Worm (Caenorhabditis elegans) whole organism, L4 larva: Measurements from ENCODE around the gene C23H4.6.

Experiments used
- jun-1 ChIP-seq: fragments of 150-350 bp; optimal IDR thresholded peaks from 2 replicates; lab custom pipeline; 2014; ENCODE audit warnings: missing biosample characterization, missing genetic modification reagents, missing genetic modification characterization
- lin-15B ChIP-seq: fragments of 150-350 bp; sonication (generic microtip); optimal IDR thresholded peaks from 3 replicates; lab custom pipeline; 2014; ENCODE audit warnings: missing biosample characterization, missing genetic modification characterization
- snpc-4 ChIP-seq: fragments of 150-350 bp; optimal IDR thresholded peaks from 2 replicates; lab custom pipeline; 2014; ENCODE audit warnings: missing biosample characterization, missing genetic modification characterization

DNA sequence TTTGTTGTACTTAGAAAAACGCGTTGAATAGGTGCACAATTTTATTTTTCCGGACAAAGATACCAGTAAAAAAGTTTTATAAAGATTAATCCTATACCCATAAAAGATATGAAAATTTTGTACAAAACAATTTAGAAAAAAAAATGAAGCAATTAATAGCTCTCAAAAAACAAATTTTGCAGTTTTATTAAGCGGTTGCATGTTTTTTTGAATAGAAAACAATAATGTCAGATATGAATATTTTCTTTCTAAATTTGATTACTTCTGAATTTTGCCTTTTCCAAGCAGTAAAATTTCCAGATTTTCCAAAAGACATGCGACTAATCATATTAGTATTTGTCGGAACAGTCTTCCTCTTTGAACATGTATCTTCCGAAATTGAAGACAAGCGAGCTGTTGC lies 18.5 kb upstream of the C23H4.6 start, which contains the start of gene C23H4.8:
- TF ChIP-seq jun-1 (tag; lab: Kevin White, UChicago) = no peak
- TF ChIP-seq snpc-4 (tag; lab: Kevin White, UChicago) = no peak
- TF ChIP-seq lin-15B (tag; lab: Kevin White, UChicago) = no peak
